Worm (Caenorhabditis elegans): ENCODE results near the gene pfd-1.

pfd-1 gene

ce11 chrIV:11162451-11162850 is 12.5 kb downstream of the pfd-1 start, which contains the start of gene fbxb-9:
fbxb-9 (minus strand) TSS chrIV:11162551.
- TF ChIP-seq lin-35 (GFP tag; optimal IDR thresholded peaks at IDR 0.05) (no peak), tbx-2 (tag; optimal IDR thresholded peaks at IDR 0.05) (no peak), snu-23 (GFP tag; optimal IDR thresholded peaks at IDR 0.05) (no peak), fkh-4 (tag; optimal IDR thresholded peaks at IDR 0.05; ENCODE audit: borderline replicate concordance) (no peak), efl-3 (GFP tag; optimal IDR thresholded peaks at IDR 0.05) (no peak), nhr-47 (tag; optimal IDR thresholded peaks at IDR 0.05) (no peak), fkh-10 (GFP tag; optimal IDR thresholded peaks at IDR 0.05) (no peak), lin-13 (GFP tag; optimal IDR thresholded peaks at IDR 0.05) (no peak), nhr-71 (tag; optimal IDR thresholded peaks at IDR 0.05) (no peak), aha-1 (tag; optimal IDR thresholded peaks at IDR 0.05) (no peak), zip-4 (GFP tag; optimal IDR thresholded peaks at IDR 0.05) (no peak), egl-27 (tag; optimal IDR thresholded peaks at IDR 0.05) (no peak), xbp-1 (tag; optimal IDR thresholded peaks at IDR 0.05) (no peak), egl-13 (tag; optimal IDR thresholded peaks at IDR 0.05) (no peak), nhr-84 (tag; optimal IDR thresholded peaks at IDR 0.05) (no peak), grh-1 (GFP tag; IDR thresholded peaks at IDR 0.05) (no peak), elt-2 (tag; optimal IDR thresholded peaks at IDR 0.05) (no peak), mep-1 (tag; optimal IDR thresholded peaks at IDR 0.05) (no peak), nhr-19 (GFP tag; conservative IDR thresholded peaks at IDR 0.05) (no peak)

ce11 chrIV:11164831-11165230 is 14.9 kb downstream of the pfd-1 start, which contains the start of gene C08F8.6:
C08F8.6 (minus strand) TSS chrIV:11164931.
- no peak for TF ChIP-seq elt-3 (tag; optimal IDR thresholded peaks at IDR 0.05)
- no peak for TF ChIP-seq lin-14 (GFP tag; optimal IDR thresholded peaks at IDR 0.05)
- no peak for TF ChIP-seq swsn-7 (tag; optimal IDR thresholded peaks at IDR 0.05)
- no peak for TF ChIP-seq lsy-2 (tag; optimal IDR thresholded peaks at IDR 0.05)
- TF ChIP-seq unc-86 (tag; optimal IDR thresholded peaks at IDR 0.05): no peak

- TF ChIP-seq egl-13 (tag; optimal IDR thresholded peaks at IDR 0.05) (no peak), C16A3.4 (tag; optimal IDR thresholded peaks at IDR 0.05) (no peak)
Observed at ce11 chrIV:11169652-11170051, 19.7 kb downstream of the pfd-1 start, which contains the start of gene nhr-67. nhr-67 (plus strand) TSS chrIV:11169748.

- TF ChIP-seq snpc-4 (tag; optimal IDR thresholded peaks at IDR 0.05): no peak
- TF ChIP-seq blmp-1 (tag; optimal IDR thresholded peaks at IDR 0.05): peak; percentile 24
Observed at ce11 chrIV:11174772-11175171, 24.9 kb downstream of the pfd-1 start.

ce11 chrIV:11176967-11177366 is 27.1 kb downstream of the pfd-1 start, which contains the start of gene rap-3:
rap-3 (plus strand) TSS chrIV:11177267.
- no peak for TF ChIP-seq lin-15B (tag; optimal IDR thresholded peaks at IDR 0.05)
- TF ChIP-seq nhr-71 (tag; optimal IDR thresholded peaks at IDR 0.05): no peak

ce11 chrIV:11178495-11178894 is 28.6 kb downstream of the pfd-1 start, which contains the start of gene C08F8.9:
C08F8.9 (minus strand) TSS chrIV:11178595.
- TF ChIP-seq mab-9 (GFP tag; IDR thresholded peaks at IDR 0.05): no peak
- TF ChIP-seq rnt-1 (tag; optimal IDR thresholded peaks at IDR 0.05): no peak
- TF ChIP-seq zip-4 (GFP tag; optimal IDR thresholded peaks at IDR 0.05): no peak
- no peak for TF ChIP-seq fkh-10 (GFP tag; optimal IDR thresholded peaks at IDR 0.05)
- TF ChIP-seq ceh-90 (tag; optimal IDR thresholded peaks at IDR 0.05): no peak

Data from whole organism, L1 larva.